Worm (Caenorhabditis elegans) whole organism, L4 larva: ENCODE measurements around the gene ddx-23.
A peak's percentile ranks its signal among the peaks of the same experiment; 100 is the strongest.

Experiments
- F26F4.8 ChIP-seq: fragments of 200-800 bp; sonication (Bioruptor generic); conservative IDR thresholded peaks from 2 replicates; pipeline ENCODE4 v1.3.6; 2022; ENCODE audit warnings: missing genetic modification characterization, missing compliant biosample characterization
- F37D6.2 ChIP-seq: sonication (generic microtip); optimal IDR thresholded peaks from 2 replicates; lab custom pipeline; 2016; ENCODE audit warnings: mild to moderate bottlenecking, missing genetic modification characterization, missing compliant biosample characterization
- F44E2.7 ChIP-seq: fragments of 200-800 bp; sonication (Bioruptor generic); IDR thresholded peaks from 2 replicates; pipeline ENCODE4 v2.1.2; 2022; ENCODE audit warnings: missing genetic modification characterization, missing compliant biosample characterization
- F49E8.2 ChIP-seq: sonication (generic microtip); optimal IDR thresholded peaks from 2 replicates; lab custom pipeline; 2016; ENCODE audit warnings: missing compliant biosample characterization, mild to moderate bottlenecking, missing genetic modification characterization, borderline replicate concordance
- T20F7.1 ChIP-seq: fragments of 200-800 bp; sonication (Bioruptor generic); optimal IDR thresholded peaks from 2 replicates; lab custom pipeline; 2018; ENCODE audit warnings: mild to moderate bottlenecking, missing genetic modification characterization, missing compliant biosample characterization
- T26A8.4 ChIP-seq: fragments of 200-800 bp; sonication (Bioruptor generic); IDR thresholded peaks from 2 replicates; pipeline ENCODE4 v1.3.6; 2022; ENCODE audit warnings: missing genetic modification characterization, missing compliant biosample characterization
- Y48G9A.11 ChIP-seq: fragments of 200-800 bp; sonication (Bioruptor generic); IDR thresholded peaks from 2 replicates; pipeline ENCODE4 v1.3.6; 2022; ENCODE audit warnings: missing genetic modification reagents, missing genetic modification characterization, missing compliant biosample characterization
- ZK337.2 ChIP-seq: fragments of 200-800 bp; sonication (Bioruptor generic); IDR thresholded peaks from 2 replicates; pipeline ENCODE4 v1.3.6; 2022; ENCODE audit warnings: missing genetic modification reagents, missing genetic modification characterization, missing compliant biosample characterization
- aha-1 ChIP-seq: fragments of 150-350 bp; peaks from one replicate; lab custom pipeline; 2014; ENCODE audit warnings: missing biosample characterization, missing genetic modification characterization
- aly-2 ChIP-seq: sonication (generic microtip); optimal IDR thresholded peaks from 2 replicates; lab custom pipeline; 2018; ENCODE audit warnings: missing biosample characterization, missing genetic modification characterization
- ama-1 ChIP-seq: fragments of 150-350 bp; optimal IDR thresholded peaks from 2 replicates; lab custom pipeline; 2014; ENCODE audit warnings: inconsistent platforms, mixed read lengths
- attf-4 ChIP-seq: sonication (generic microtip); optimal IDR thresholded peaks from 3 replicates; lab custom pipeline; 2017; ENCODE audit warnings: missing biosample characterization, missing genetic modification characterization
- ctbp-1 ChIP-seq: fragments of 200-800 bp; sonication (Bioruptor generic); IDR thresholded peaks from 2 replicates; pipeline ENCODE4 v1.3.6; 2022; ENCODE audit warnings: missing genetic modification reagents, missing genetic modification characterization, missing compliant biosample characterization
- daf-16 ChIP-seq, 3 experiments: sonication (generic microtip); optimal IDR thresholded peaks; 2 replicates each; lab custom pipeline; 2016 to 2017; ENCODE audit warnings: missing genetic modification characterization in 3 of 3, missing genetic modification reagents in 3 of 3, mild to moderate bottlenecking in 2 of 3, missing compliant biosample characterization in 2 of 3, missing biosample characterization in 1 of 3, moderate library complexity in 1 of 3
- dmd-6 ChIP-seq: fragments of 200-800 bp; sonication (Bioruptor generic); IDR thresholded peaks from 2 replicates; pipeline ENCODE4 v1.3.6; 2022; ENCODE audit warnings: missing genetic modification reagents, missing genetic modification characterization, missing compliant biosample characterization
- dmd-9 ChIP-seq: fragments of 200-800 bp; sonication (Bioruptor generic); IDR thresholded peaks from 2 replicates; pipeline ENCODE4 v1.3.6; 2022; ENCODE audit warnings: missing genetic modification reagents, missing genetic modification characterization, missing compliant biosample characterization
- dpl-1 ChIP-seq: fragments of 150-350 bp; optimal IDR thresholded peaks from 2 replicates; lab custom pipeline; 2014; ENCODE audit warnings: missing biosample characterization, missing genetic modification reagents, missing genetic modification characterization
- duxl-1 ChIP-seq: sonication (generic microtip); optimal IDR thresholded peaks from 2 replicates; lab custom pipeline; 2016; ENCODE audit warnings: mild to moderate bottlenecking, missing genetic modification characterization, moderate library complexity, missing compliant biosample characterization; ENCODE audit not compliant: poor library complexity
- dve-1 ChIP-seq: sonication (generic microtip); optimal IDR thresholded peaks from 2 replicates; lab custom pipeline; 2017; ENCODE audit warnings: antibody characterized with exemption, mild to moderate bottlenecking, missing genetic modification characterization, missing compliant biosample characterization; ENCODE audit not compliant: insufficient read depth
- gei-8 ChIP-seq: fragments of 200-800 bp; sonication (Bioruptor generic); optimal IDR thresholded peaks from 2 replicates; lab custom pipeline; 2018; ENCODE audit warnings: mild to moderate bottlenecking, missing genetic modification characterization, missing compliant biosample characterization
- hif-1 ChIP-seq, 2 experiments: sonication (generic microtip); optimal IDR thresholded peaks; 2 replicates each; lab custom pipeline; 2016 to 2017; ENCODE audit warnings: missing compliant biosample characterization in 2 of 2, missing genetic modification characterization in 2 of 2, missing genetic modification reagents in 2 of 2, missing genotype in 2 of 2, mild to moderate bottlenecking in 1 of 2
- hlh-11 ChIP-seq: fragments of 200-800 bp; sonication (Bioruptor generic); optimal IDR thresholded peaks from 2 replicates; lab custom pipeline; 2018; ENCODE audit warnings: mild to moderate bottlenecking, missing genetic modification characterization, missing compliant biosample characterization
- hlh-30 ChIP-seq: sonication (generic microtip); optimal IDR thresholded peaks from 2 replicates; lab custom pipeline; 2017; ENCODE audit warnings: antibody characterized with exemption, mild to moderate bottlenecking, missing genetic modification characterization, missing compliant biosample characterization; ENCODE audit not compliant: insufficient read depth
- hmg-1.1 ChIP-seq: fragments of 200-800 bp; sonication (Bioruptor generic); IDR thresholded peaks from 2 replicates; pipeline ENCODE4 v1.3.6; 2022; ENCODE audit warnings: missing genetic modification reagents, missing genetic modification characterization, missing compliant biosample characterization
- lin-13 ChIP-seq: fragments of 150-350 bp; optimal IDR thresholded peaks from 2 replicates; lab custom pipeline; 2014; ENCODE audit warnings: missing biosample characterization, missing genetic modification reagents, missing genetic modification characterization
- lin-15B ChIP-seq: fragments of 150-350 bp; sonication (generic microtip); optimal IDR thresholded peaks from 3 replicates; lab custom pipeline; 2014; ENCODE audit warnings: missing biosample characterization, missing genetic modification characterization
- lir-3 ChIP-seq: sonication (generic microtip); optimal IDR thresholded peaks from 2 replicates; lab custom pipeline; 2016; ENCODE audit warnings: mild to moderate bottlenecking, missing genetic modification characterization, missing compliant biosample characterization
- lsy-2 ChIP-seq, 2 experiments: fragments of 150-350 bp in 1 of 2; sonication (generic microtip) in 1 of 2; optimal IDR thresholded peaks; 2 replicates each; lab custom pipeline; 2014 to 2017; ENCODE audit warnings: missing biosample characterization in 2 of 2, missing genetic modification characterization in 2 of 2
- madf-9 ChIP-seq: fragments of 200-800 bp; sonication (Bioruptor generic); conservative IDR thresholded peaks from 2 replicates; pipeline ENCODE4 v1.3.6; 2022; ENCODE audit warnings: missing genetic modification reagents, missing genetic modification characterization, missing compliant biosample characterization
- mdl-1 ChIP-seq, 2 experiments: fragments of 150-350 bp in 1 of 2; sonication (generic microtip) in 1 of 2; optimal IDR thresholded peaks; 2 replicates each; lab custom pipeline; 2014 to 2017; ENCODE audit warnings: missing biosample characterization in 2 of 2, missing genetic modification characterization in 2 of 2
- mdt-29 ChIP-seq: fragments of 200-800 bp; sonication (Bioruptor generic); IDR thresholded peaks from 2 replicates; pipeline ENCODE4 v1.3.6; 2022; ENCODE audit warnings: missing genetic modification reagents, missing genetic modification characterization, missing compliant biosample characterization
- mep-1 ChIP-seq: fragments of 150-350 bp; sonication (generic microtip); optimal IDR thresholded peaks from 3 replicates; lab custom pipeline; 2014; ENCODE audit warnings: missing biosample characterization, missing genetic modification characterization
- nhr-10 ChIP-seq: fragments of 150-350 bp; optimal IDR thresholded peaks from 2 replicates; lab custom pipeline; 2014; ENCODE audit warnings: missing biosample characterization, missing genetic modification characterization
- nhr-102 ChIP-seq: sonication (generic microtip); optimal IDR thresholded peaks from 2 replicates; lab custom pipeline; 2016; ENCODE audit warnings: mild to moderate bottlenecking, missing genetic modification characterization, moderate library complexity, missing compliant biosample characterization
- nhr-237 ChIP-seq: sonication (generic microtip); optimal IDR thresholded peaks from 2 replicates; lab custom pipeline; 2017; ENCODE audit warnings: missing biosample characterization, missing genetic modification characterization
- nhr-28 ChIP-seq: fragments of 150-350 bp; optimal IDR thresholded peaks from 2 replicates; lab custom pipeline; 2014; ENCODE audit warnings: missing biosample characterization, missing genetic modification characterization
- nhr-48 ChIP-seq: sonication (generic microtip); optimal IDR thresholded peaks from 2 replicates; lab custom pipeline; 2016; ENCODE audit warnings: mild to moderate bottlenecking, missing genetic modification characterization, missing compliant biosample characterization
- pha-4 ChIP-seq, 2 experiments: fragments of 150-350 bp in 1 of 2; fragments of 200-800 bp in 1 of 2; sonication (Bioruptor generic) in 1 of 2; IDR thresholded peaks in 1 of 2; optimal IDR thresholded peaks in 1 of 2; 2 replicates each; pipeline versions ENCODE4 v1.3.6 to Lab custom; 2014 to 2022; ENCODE audit warnings: missing genetic modification characterization in 2 of 2, missing genetic modification reagents in 2 of 2, missing biosample characterization in 1 of 2, missing compliant biosample characterization in 1 of 2
- php-3 ChIP-seq: fragments of 200-800 bp; sonication (Bioruptor generic); IDR thresholded peaks from 2 replicates; pipeline ENCODE4 v1.3.6; 2022; ENCODE audit warnings: missing genetic modification reagents, missing genetic modification characterization, missing compliant biosample characterization
- rbr-2 ChIP-seq: sonication (generic microtip); optimal IDR thresholded peaks from 2 replicates; lab custom pipeline; 2016; ENCODE audit warnings: missing genotype, missing genetic modification characterization, missing compliant biosample characterization
- skn-1 ChIP-seq: fragments of 150-350 bp; optimal IDR thresholded peaks from 2 replicates; lab custom pipeline; 2014; ENCODE audit warnings: missing biosample characterization, missing genetic modification characterization
- spr-1 ChIP-seq: sonication (generic microtip); optimal IDR thresholded peaks from 2 replicates; lab custom pipeline; 2016; ENCODE audit warnings: mild to moderate bottlenecking, missing genetic modification characterization, missing compliant biosample characterization
- tra-1 ChIP-seq: fragments of 200-800 bp; sonication (Bioruptor generic); IDR thresholded peaks from 2 replicates; pipeline ENCODE4 v1.3.6; 2022; ENCODE audit warnings: missing genetic modification reagents, missing genetic modification characterization, missing compliant biosample characterization
- unc-62 ChIP-seq, 3 experiments: fragments of 150-350 bp in 1 of 3; sonication (generic microtip); optimal IDR thresholded peaks in 2 of 3; peaks in 1 of 3; 1 replicate in 1 of 3; 2 replicates in 2 of 3; lab custom pipeline; 2014 to 2017; ENCODE audit warnings: missing biosample characterization in 3 of 3, missing genetic modification characterization in 3 of 3, missing genetic modification reagents in 3 of 3, missing genotype in 1 of 3
- vab-7 ChIP-seq: fragments of 200-800 bp; sonication (Bioruptor generic); IDR thresholded peaks from 2 replicates; pipeline ENCODE4 v1.3.6; 2022; ENCODE audit warnings: missing genetic modification reagents, missing genetic modification characterization, missing compliant biosample characterization

The ddx-23 gene

ce11 chrIII:5874263-5874662 is 21.2 kb upstream of the ddx-23 start (continued):
- TF ChIP-seq nhr-102 (tag; lab: Kevin White, UChicago): peak; percentile 51
- peak; percentile 51; the same call in 1 of the 2 replicates for TF ChIP-seq mdt-29 (GFP tag; lab: Robert Waterston, UW)
- no peak for TF ChIP-seq F44E2.7 (GFP tag; lab: Robert Waterston, UW)
- TF ChIP-seq lin-13 (GFP tag; lab: Kevin White, UChicago): peak; percentile 40
- TF ChIP-seq T26A8.4: peak; percentile 31; the same call in 1 of the 2 replicates
- peak; percentile 43 for TF ChIP-seq gei-8 (GFP tag; lab: Kevin White, UChicago)
- TF ChIP-seq ama-1: peak; percentile 66
- peak; percentile 68 for TF ChIP-seq nhr-48 (tag; lab: Kevin White, UChicago)
- peak in 1 of 2 experiments; percentile 62 for TF ChIP-seq lsy-2 (tag; optimal IDR thresholded peaks at IDR 0.05; lab: Kevin White, UChicago)
- TF ChIP-seq vab-7: no peak
- TF ChIP-seq hif-1 (tag; optimal IDR thresholded peaks at IDR 0.05; lab: Kevin White, UChicago): no peak
- TF ChIP-seq hlh-11 (tag; lab: Kevin White, UChicago): peak; percentile 64
- peak; percentile 58 for TF ChIP-seq dmd-6
- peak; percentile 92 for TF ChIP-seq aha-1 (tag; lab: Kevin White, UChicago)

ce11 chrIII:5872288-5872687 is 19.2 kb upstream of the ddx-23 start:
- TF ChIP-seq unc-62 (GFP tag; optimal IDR thresholded peaks at IDR 0.05 in 1 of 2; lab: Kevin White, UChicago) (peak in 1 of 2 experiments; percentile 87), unc-62 (tag; optimal IDR thresholded peaks at IDR 0.05; lab: Kevin White, UChicago) (no peak), attf-4 (tag; lab: Kevin White, UChicago) (no peak)

DNA sequence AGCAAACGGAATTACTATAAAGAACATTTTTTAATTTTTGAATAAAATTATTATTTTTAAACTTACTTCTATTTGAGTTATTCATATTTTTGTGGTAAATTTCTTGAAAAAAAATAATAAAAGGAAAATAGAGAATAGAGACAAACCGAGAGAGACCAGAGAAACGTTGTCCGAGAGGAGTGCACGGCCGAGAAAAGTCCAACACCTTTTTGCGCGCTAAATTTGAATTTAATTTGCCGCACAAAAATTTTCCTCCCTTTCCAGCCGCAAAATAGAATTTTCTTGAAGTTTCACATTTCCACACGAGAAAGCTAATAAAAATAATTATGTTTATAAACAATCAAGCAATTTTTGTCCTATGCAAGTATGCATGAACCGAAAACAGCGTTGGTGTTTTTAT is 18.7 kb upstream of the ddx-23 start, which contains the start of the genes F01F1.11 and F01F1.3:
TSS of gene F01F1.11 (minus strand) at position 118 of the 400 bp plus-strand sequence.
TSS of gene F01F1.3 (plus strand) at position 179 of the 400 bp plus-strand sequence.
- TF ChIP-seq mdl-1 (tag; optimal IDR thresholded peaks at IDR 0.05; lab: Kevin White, UChicago) (no peak), ctbp-1 (GFP tag; lab: Robert Waterston, UW) (no peak), lir-3 (tag; lab: Kevin White, UChicago) (no peak), nhr-48 (tag; lab: Kevin White, UChicago) (peak; percentile 9), lin-13 (GFP tag; lab: Kevin White, UChicago) (peak; percentile 26), tra-1 (GFP tag; lab: Robert Waterston, UW) (0 out of 2 replicates have a peak, but pooled peaks have one; percentile 40), pha-4 (GFP tag; IDR thresholded peaks at IDR 0.05; lab: Robert Waterston, UW) (0 out of 2 replicates have a peak, but pooled peaks have one; percentile 21), pha-4 (tag; optimal IDR thresholded peaks at IDR 0.05; lab: Kevin White, UChicago) (no peak), duxl-1 (peak; percentile 68), F26F4.8 (GFP tag; lab: Robert Waterston, UW) (no peak), hif-1 (tag; optimal IDR thresholded peaks at IDR 0.05; lab: Kevin White, UChicago) (peak in 1 of 2 experiments; percentile 90), madf-9 (GFP tag; lab: Robert Waterston, UW) (peak; percentile 76), skn-1 (tag; lab: Kevin White, UChicago) (no peak), F37D6.2 (tag; lab: Kevin White, UChicago) (peak; percentile 30), dpl-1 (GFP tag; lab: Kevin White, UChicago) (peak; percentile 98), dmd-6 (peak; percentile 71), dmd-9 (peak; percentile 77; the same call in 1 of the 2 replicates), T20F7.1 (GFP tag; lab: Kevin White, UChicago) (peak; percentile 61), lin-15B (tag; lab: Kevin White, UChicago) (no peak), nhr-28 (peak; percentile 41), rbr-2 (tag; lab: Kevin White, UChicago) (peak; percentile 44), ZK337.2 (peak; percentile 90), mep-1 (peak; percentile 57), F49E8.2 (tag; lab: Kevin White, UChicago) (peak; percentile 14), hlh-30 (tag; lab: Kevin White, UChicago) (peak; percentile 53), nhr-10 (tag; lab: Kevin White, UChicago) (no peak), Y48G9A.11 (GFP tag; lab: Robert Waterston, UW) (peak; percentile 72), aly-2 (tag; lab: Kevin White, UChicago) (no peak), spr-1 (tag; lab: Kevin White, UChicago) (no peak), lsy-2 (tag; optimal IDR thresholded peaks at IDR 0.05; lab: Kevin White, UChicago) (peak in 1 of 2 experiments; percentile 89), nhr-237 (tag; lab: Kevin White, UChicago) (no peak), hmg-1.1 (GFP tag; lab: Robert Waterston, UW) (peak; percentile 58), daf-16 (GFP tag; optimal IDR thresholded peaks at IDR 0.05; lab: Kevin White, UChicago) (no peak), daf-16 (tag; optimal IDR thresholded peaks at IDR 0.05; lab: Kevin White, UChicago) (peak; percentile 18), dve-1 (peak; percentile 75), php-3 (no peak)
